Fruit fly (Drosophila melanogaster): ENCODE measurements around the gene CG4080.

Gene CG4080

dm6 chr3L:9340232-9340631 is 58.8 kb downstream of the CG4080 start:
- TF ChIP-seq dmrt99B (tag; optimal IDR thresholded peaks at IDR 0.05) (no peak), eve (GFP tag; optimal IDR thresholded peaks at IDR 0.05) (no peak), otp (GFP tag; IDR thresholded peaks at IDR 0.05) (no peak), tna (GFP tag; IDR thresholded peaks at IDR 0.05; ENCODE audit: partially characterized antibody) (0 out of 2 replicates have a peak, but pooled peaks have one; percentile 23), Asciz (GFP tag; optimal IDR thresholded peaks at IDR 0.05) (no peak), bbx (GFP tag; IDR thresholded peaks at IDR 0.05; ENCODE audit: partially characterized antibody) (no peak), lbe (GFP tag; optimal IDR thresholded peaks at IDR 0.05) (no peak), Bgb (GFP tag; IDR thresholded peaks at IDR 0.05; ENCODE audit: partially characterized antibody) (0 out of 2 replicates have a peak, but pooled peaks have one; percentile 10), vvl (GFP tag; IDR thresholded peaks at IDR 0.05) (peak; percentile 47; the same call in 1 of the 2 replicates), CG8290 (GFP tag; optimal IDR thresholded peaks at IDR 0.05) (no peak), CG8290 (tag; optimal IDR thresholded peaks at IDR 0.05) (peak in 1 of 2 experiments; percentile 42), vfl (GFP tag; optimal IDR thresholded peaks at IDR 0.05) (no peak), insv (GFP tag; optimal IDR thresholded peaks at IDR 0.05) (no peak), Drgx (GFP tag; IDR thresholded peaks at IDR 0.05) (0 out of 2 replicates have a peak, but pooled peaks have one; percentile 28), CG1233 (GFP tag; optimal IDR thresholded peaks at IDR 0.05) (no peak), nom (GFP tag; optimal IDR thresholded peaks at IDR 0.05) (peak; percentile 12), sr (GFP tag; IDR thresholded peaks at IDR 0.05) (no peak), hb (GFP tag; IDR thresholded peaks at IDR 0.05; ENCODE audit: partially characterized antibody) (no peak), Med (GFP tag) (peak; percentile 69), gro (GFP tag; optimal IDR thresholded peaks at IDR 0.05) (no peak), CG9609 (GFP tag; optimal IDR thresholded peaks at IDR 0.05) (no peak), CG1792 (GFP tag; optimal IDR thresholded peaks at IDR 0.05) (no peak), CG2202 (tag; optimal IDR thresholded peaks at IDR 0.05) (no peak), Ravus (GFP tag; IDR thresholded peaks at IDR 0.05) (no peak), wor (GFP tag; IDR thresholded peaks at IDR 0.05) (no peak), jing (GFP tag; optimal IDR thresholded peaks at IDR 0.05) (no peak), Bdp1 (GFP tag; optimal IDR thresholded peaks at IDR 0.05) (no peak), Pdp1 (GFP tag; optimal IDR thresholded peaks at IDR 0.05) (no peak), Mad (GFP tag; optimal IDR thresholded peaks at IDR 0.05) (no peak), ci (GFP tag; IDR thresholded peaks at IDR 0.05) (peak; percentile 18; the same call in 1 of the 3 replicates), CG7556 (GFP tag; optimal IDR thresholded peaks at IDR 0.05) (no peak), BEAF-32 (GFP tag; optimal IDR thresholded peaks at IDR 0.05) (no peak), ERR (GFP tag; optimal IDR thresholded peaks at IDR 0.05) (no peak), Jarid2 (GFP tag; optimal IDR thresholded peaks at IDR 0.05) (peak; percentile 46), sd (tag; optimal IDR thresholded peaks at IDR 0.05) (no peak), onecut (GFP tag; IDR thresholded peaks at IDR 0.05) (no peak), Vsx1 (GFP tag; optimal IDR thresholded peaks at IDR 0.05) (peak; percentile 6), zfh1 (GFP tag; IDR thresholded peaks at IDR 0.05) (no peak), usp (GFP tag; optimal IDR thresholded peaks at IDR 0.05) (no peak), gcm2 (GFP tag; optimal IDR thresholded peaks at IDR 0.05) (no peak), lilli (GFP tag; optimal IDR thresholded peaks at IDR 0.05) (no peak), CG6654 (GFP tag; optimal IDR thresholded peaks at IDR 0.05) (no peak), CG30431 (GFP tag; optimal IDR thresholded peaks at IDR 0.05) (no peak), knrl (GFP tag; IDR thresholded peaks at IDR 0.05; ENCODE audit: partially characterized antibody) (no peak), HmgD (GFP tag; optimal IDR thresholded peaks at IDR 0.05) (no peak), z (GFP tag; IDR thresholded peaks at IDR 0.05) (peak; percentile 56; the same call in 2 of the 3 replicates), CG31224 (GFP tag; IDR thresholded peaks at IDR 0.05) (no peak), BtbVII (GFP tag; optimal IDR thresholded peaks at IDR 0.05) (no peak), Rfx (GFP tag; IDR thresholded peaks at IDR 0.05) (no peak), CG18764 (GFP tag; optimal IDR thresholded peaks at IDR 0.05) (no peak), Dip3 (GFP tag; optimal IDR thresholded peaks at IDR 0.05) (no peak), CG14050 (GFP tag; IDR thresholded peaks at IDR 0.05) (no peak)

All from whole organism, embryonic.